Fruit fly (Drosophila melanogaster) whole organism, pupa: ENCODE measurements around the gene CG17917.

ENCODE experiments used
- CG34367 ChIP-seq: fragments of 200-800 bp; sonication (Bioruptor generic); optimal IDR thresholded peaks from 2 replicates; lab custom pipeline; 2018; ENCODE audit warnings: missing biosample characterization, mild to moderate bottlenecking, missing genetic modification characterization
- EcR ChIP-seq: fragments of 200-800 bp; sonication (Bioruptor generic); optimal IDR thresholded peaks from 3 replicates; lab custom pipeline; 2019; ENCODE audit warnings: missing biosample characterization, missing genetic modification characterization, mild to moderate bottlenecking, moderate library complexity, missing genetic modification reagents
- Pif1A ChIP-seq: fragments of 200-800 bp; sonication (Bioruptor generic); optimal IDR thresholded peaks from 3 replicates; lab custom pipeline; 2016; ENCODE audit warnings: missing biosample characterization, missing genetic modification characterization

dm6 chr3R:6350755-6351154 is 9.0 kb downstream of the CG17917 start, which contains the start of gene Pak:
- TF ChIP-seq EcR (GFP tag; lab: Kevin White, UChicago) (no peak), CG34367 (tag; lab: Kevin White, UChicago) (no peak), Pif1A (GFP tag; lab: Kevin White, UChicago) (no peak)
